Fruit fly (Drosophila melanogaster) whole organism, embryonic: ENCODE measurements around the gene sff.

Experiments
- CG10209 ChIP-seq: fragments of 200-800 bp; sonication (Bioruptor generic); optimal IDR thresholded peaks from 3 replicates; lab custom pipeline; 2017; ENCODE audit warnings: missing biosample characterization, mild to moderate bottlenecking, missing genetic modification characterization, missing genetic modification reagents
- CG1024 ChIP-seq: fragments of 200-800 bp; sonication (Bioruptor generic); IDR thresholded peaks from 2 replicates; pipeline ENCODE4 v1.3.6; 2022; ENCODE audit warnings: missing biosample characterization, missing genetic modification characterization
- CG10565 ChIP-seq: fragments of 200-800 bp; sonication (Bioruptor generic); optimal IDR thresholded peaks from 3 replicates; lab custom pipeline; 2016; ENCODE audit warnings: missing biosample characterization, mild to moderate bottlenecking, missing genetic modification characterization
- CG11695 ChIP-seq: fragments of 200-800 bp; sonication (Bioruptor generic); IDR thresholded peaks from 3 replicates; pipeline ENCODE4 v1.3.6; 2022; ENCODE audit warnings: missing biosample characterization, missing genetic modification characterization
- CG12744 ChIP-seq: fragments of 200-800 bp; sonication (Bioruptor generic); optimal IDR thresholded peaks from 2 replicates; lab custom pipeline; 2016; ENCODE audit warnings: missing biosample characterization, missing genetic modification characterization
- CG1647 ChIP-seq: fragments of 200-800 bp; sonication (Bioruptor generic); optimal IDR thresholded peaks from 3 replicates; lab custom pipeline; 2016; ENCODE audit warnings: missing biosample characterization, missing genetic modification characterization
- CG17361 ChIP-seq: fragments of 200-800 bp; sonication (Bioruptor generic); IDR thresholded peaks from 3 replicates; pipeline ENCODE4 v1.3.6; 2022; ENCODE audit warnings: missing biosample characterization, missing genetic modification characterization
- CG17385 ChIP-seq: fragments of 200-800 bp; sonication (Bioruptor generic); optimal IDR thresholded peaks from 3 replicates; lab custom pipeline; 2018; ENCODE audit warnings: missing biosample characterization, mild to moderate bottlenecking, missing genetic modification characterization
- CG18262 ChIP-seq: fragments of 200-800 bp; optimal IDR thresholded peaks from 3 replicates; lab custom pipeline; 2019; ENCODE audit warnings: missing biosample characterization, mild to moderate bottlenecking, missing genetic modification characterization, moderate library complexity
- CG2875 ChIP-seq: fragments of 200-800 bp; sonication (Bioruptor generic); optimal IDR thresholded peaks from 2 replicates; lab custom pipeline; 2017; ENCODE audit warnings: missing biosample characterization, mild to moderate bottlenecking, missing genetic modification characterization, missing genetic modification reagents
- CG2889 ChIP-seq: fragments of 200-800 bp; sonication (Bioruptor generic); IDR thresholded peaks from 3 replicates; pipeline ENCODE4 v1.3.6; 2022; ENCODE audit warnings: missing biosample characterization, missing genetic modification characterization
- CG31224 ChIP-seq: fragments of 200-800 bp; sonication (Bioruptor generic); IDR thresholded peaks from 2 replicates; pipeline ENCODE4 v1.3.6; 2022; ENCODE audit warnings: missing biosample characterization, missing genetic modification characterization
- CG4328 ChIP-seq: fragments of 200-800 bp; sonication (Bioruptor generic); optimal IDR thresholded peaks from 3 replicates; lab custom pipeline; 2017; ENCODE audit warnings: missing biosample characterization, missing genetic modification reagents, missing genetic modification characterization
- CG4360 ChIP-seq: fragments of 200-800 bp; sonication (Bioruptor generic); IDR thresholded peaks from 2 replicates; pipeline ENCODE4 v1.3.6; 2022; ENCODE audit warnings: missing biosample characterization, missing genetic modification characterization
- CG6272 ChIP-seq: fragments of 200-800 bp; sonication (Bioruptor generic); IDR thresholded peaks from 2 replicates; pipeline ENCODE4 v1.3.6; 2022; ENCODE audit warnings: missing biosample characterization, missing genetic modification characterization
- CG7928 ChIP-seq: fragments of 200-800 bp; sonication (Bioruptor generic); optimal IDR thresholded peaks from 2 replicates; lab custom pipeline; 2017; ENCODE audit warnings: missing biosample characterization, mild to moderate bottlenecking, missing genetic modification characterization
- CG9727 ChIP-seq: fragments of 200-800 bp; sonication (Bioruptor generic); optimal IDR thresholded peaks from 3 replicates; lab custom pipeline; 2017; ENCODE audit warnings: missing biosample characterization, mild to moderate bottlenecking, missing genetic modification characterization
- D ChIP-seq, 2 experiments: fragments of 200-800 bp in 1 of 2; fragments of >200 bp in 1 of 2; sonication (Bioruptor generic) in 1 of 2; optimal IDR thresholded peaks; 2 replicates in 1 of 2; 3 replicates in 1 of 2; lab custom pipeline; 2017; ENCODE audit warnings: mild to moderate bottlenecking in 1 of 2, missing biosample characterization in 1 of 2, missing genetic modification characterization in 1 of 2, missing genetic modification reagents in 1 of 2
- Drgx ChIP-seq: fragments of 200-800 bp; sonication (Bioruptor generic); IDR thresholded peaks from 2 replicates; pipeline ENCODE4 v1.3.6; 2022; ENCODE audit warnings: missing biosample characterization, missing genetic modification characterization
- E2f2 ChIP-seq: fragments of 200-800 bp; sonication (Bioruptor generic); IDR thresholded peaks from 2 replicates; pipeline ENCODE4 v1.3.6; 2022; ENCODE audit warnings: missing biosample characterization, missing genetic modification characterization
- Fer3 ChIP-seq: fragments of 200-800 bp; sonication (Bioruptor generic); optimal IDR thresholded peaks from 2 replicates; lab custom pipeline; 2018; ENCODE audit warnings: missing biosample characterization, mild to moderate bottlenecking, missing genetic modification characterization, moderate library complexity
- Hey ChIP-seq: fragments of 200-800 bp; sonication (Bioruptor generic); optimal IDR thresholded peaks from 3 replicates; lab custom pipeline; 2018; ENCODE audit warnings: missing biosample characterization, mild to moderate bottlenecking, missing genetic modification characterization
- Hsf ChIP-seq: fragments of 200-800 bp; sonication (Bioruptor generic); optimal IDR thresholded peaks from 3 replicates; lab custom pipeline; 2016; ENCODE audit warnings: missing biosample characterization, missing genetic modification characterization
- Meics ChIP-seq: fragments of 200-800 bp; sonication (Bioruptor generic); optimal IDR thresholded peaks from 2 replicates; lab custom pipeline; 2017; ENCODE audit warnings: missing biosample characterization, mild to moderate bottlenecking, missing genetic modification characterization
- Oaz ChIP-seq: fragments of 200-800 bp; sonication (Bioruptor generic); IDR thresholded peaks from 2 replicates; pipeline ENCODE4 v1.3.6; 2022; ENCODE audit warnings: missing biosample characterization, missing genetic modification characterization
- Sin3A ChIP-seq: fragments of >200 bp; optimal IDR thresholded peaks from 2 replicates; lab custom pipeline; 2018
- Ssrp ChIP-seq: fragments of 200-800 bp; sonication (Bioruptor generic); optimal IDR thresholded peaks from 2 replicates; lab custom pipeline; 2018; ENCODE audit warnings: missing biosample characterization, mild to moderate bottlenecking, missing genetic modification characterization, moderate library complexity
- Usf ChIP-seq: fragments of 200-800 bp; sonication (Bioruptor generic); optimal IDR thresholded peaks from 2 replicates; lab custom pipeline; 2017; ENCODE audit warnings: missing genotype, missing biosample characterization, missing genetic modification characterization
- ac ChIP-seq: fragments of 200-800 bp; sonication (Bioruptor generic); optimal IDR thresholded peaks from 3 replicates; lab custom pipeline; 2017; ENCODE audit warnings: missing biosample characterization, mild to moderate bottlenecking, missing genetic modification characterization
- cato ChIP-seq: fragments of 200-800 bp; sonication (Bioruptor generic); optimal IDR thresholded peaks from 2 replicates; lab custom pipeline; 2016; ENCODE audit warnings: missing biosample characterization, missing genetic modification characterization, borderline replicate concordance
- crc ChIP-seq: fragments of 200-800 bp; sonication (Bioruptor generic); optimal IDR thresholded peaks from 2 replicates; lab custom pipeline; 2016; ENCODE audit warnings: missing biosample characterization, missing genetic modification characterization
- danr ChIP-seq: fragments of 200-800 bp; sonication (Bioruptor generic); IDR thresholded peaks from 2 replicates; pipeline ENCODE4 v1.3.6; 2022; ENCODE audit warnings: missing biosample characterization, missing genetic modification characterization
- ems ChIP-seq: fragments of 200-800 bp; sonication (Bioruptor generic); optimal IDR thresholded peaks from 3 replicates; lab custom pipeline; 2016; ENCODE audit warnings: missing biosample characterization, missing genetic modification characterization
- fd64A ChIP-seq: fragments of 200-800 bp; sonication (Bioruptor generic); optimal IDR thresholded peaks from 3 replicates; lab custom pipeline; 2018; ENCODE audit warnings: missing biosample characterization, mild to moderate bottlenecking, missing genetic modification characterization
- gt ChIP-seq: fragments of 200-800 bp; sonication (Bioruptor generic); IDR thresholded peaks from 2 replicates; pipeline ENCODE4 v1.3.6; 2022; ENCODE audit warnings: missing biosample characterization, missing genetic modification characterization
- hbn ChIP-seq: fragments of 200-800 bp; sonication (Bioruptor generic); IDR thresholded peaks from 2 replicates; pipeline ENCODE4 v1.3.6; 2022; ENCODE audit warnings: missing biosample characterization, missing genetic modification characterization; ENCODE audit not compliant: partially characterized antibody
- onecut ChIP-seq: fragments of 200-800 bp; sonication (Bioruptor generic); IDR thresholded peaks from 2 replicates; pipeline ENCODE4 v1.3.6; 2022; ENCODE audit warnings: missing biosample characterization, missing genetic modification characterization
- ro ChIP-seq: fragments of 200-800 bp; sonication (Bioruptor generic); IDR thresholded peaks from 2 replicates; pipeline ENCODE4 v1.3.6; 2022; ENCODE audit warnings: missing biosample characterization, missing genetic modification characterization
- row ChIP-seq: fragments of 200-800 bp; sonication (Bioruptor generic); IDR thresholded peaks from 3 replicates; pipeline ENCODE4 v1.3.6; 2022; ENCODE audit warnings: missing biosample characterization, missing genetic modification characterization
- sim ChIP-seq: fragments of 200-800 bp; sonication (Bioruptor generic); IDR thresholded peaks from 2 replicates; pipeline ENCODE4 v1.3.6; 2022; ENCODE audit warnings: missing biosample characterization, missing genetic modification characterization
- sna ChIP-seq: fragments of 200-800 bp; sonication (Bioruptor generic); IDR thresholded peaks from 2 replicates; pipeline ENCODE4 v1.3.6; 2022; ENCODE audit warnings: missing biosample characterization, missing genetic modification characterization; ENCODE audit not compliant: partially characterized antibody
- sob ChIP-seq: fragments of 200-800 bp; sonication (Bioruptor generic); IDR thresholded peaks from 2 replicates; pipeline ENCODE4 v1.3.6; 2022; ENCODE audit warnings: missing biosample characterization, missing genetic modification characterization
- tll ChIP-seq, 2 experiments: fragments of 200-800 bp in 1 of 2; fragments of >200 bp in 1 of 2; sonication (Bioruptor generic) in 1 of 2; optimal IDR thresholded peaks; 2 replicates each; lab custom pipeline; 2017 to 2019; ENCODE audit warnings: missing biosample characterization in 2 of 2, missing genetic modification characterization in 2 of 2, mild to moderate bottlenecking in 1 of 2, moderate library complexity in 1 of 2
- trem ChIP-seq: fragments of 200-800 bp; optimal IDR thresholded peaks from 3 replicates; lab custom pipeline; 2019; ENCODE audit warnings: missing biosample characterization, mild to moderate bottlenecking, missing genetic modification characterization, moderate library complexity
- unc-4 ChIP-seq: fragments of 200-800 bp; sonication (Bioruptor generic); IDR thresholded peaks from 2 replicates; pipeline ENCODE4 v1.3.6; 2022; ENCODE audit warnings: missing biosample characterization, missing genetic modification characterization; ENCODE audit not compliant: partially characterized antibody
- unpg ChIP-seq: fragments of 200-800 bp; sonication (Bioruptor generic); optimal IDR thresholded peaks from 3 replicates; lab custom pipeline; 2018; ENCODE audit warnings: missing biosample characterization, mild to moderate bottlenecking, missing genetic modification characterization, moderate library complexity
- vvl ChIP-seq: fragments of 200-800 bp; sonication (Bioruptor generic); IDR thresholded peaks from 2 replicates; pipeline ENCODE4 v1.3.6; 2022; ENCODE audit warnings: missing biosample characterization, missing genetic modification characterization
- wdn ChIP-seq: fragments of 200-800 bp; sonication (Bioruptor generic); IDR thresholded peaks from 2 replicates; pipeline ENCODE4 v1.3.6; 2022; ENCODE audit warnings: missing biosample characterization, missing genetic modification characterization
- zen ChIP-seq: fragments of 200-800 bp; sonication (Bioruptor generic); optimal IDR thresholded peaks from 3 replicates; lab custom pipeline; 2018; ENCODE audit warnings: missing biosample characterization, mild to moderate bottlenecking, missing genetic modification characterization, moderate library complexity

Gene sff

DNA sequence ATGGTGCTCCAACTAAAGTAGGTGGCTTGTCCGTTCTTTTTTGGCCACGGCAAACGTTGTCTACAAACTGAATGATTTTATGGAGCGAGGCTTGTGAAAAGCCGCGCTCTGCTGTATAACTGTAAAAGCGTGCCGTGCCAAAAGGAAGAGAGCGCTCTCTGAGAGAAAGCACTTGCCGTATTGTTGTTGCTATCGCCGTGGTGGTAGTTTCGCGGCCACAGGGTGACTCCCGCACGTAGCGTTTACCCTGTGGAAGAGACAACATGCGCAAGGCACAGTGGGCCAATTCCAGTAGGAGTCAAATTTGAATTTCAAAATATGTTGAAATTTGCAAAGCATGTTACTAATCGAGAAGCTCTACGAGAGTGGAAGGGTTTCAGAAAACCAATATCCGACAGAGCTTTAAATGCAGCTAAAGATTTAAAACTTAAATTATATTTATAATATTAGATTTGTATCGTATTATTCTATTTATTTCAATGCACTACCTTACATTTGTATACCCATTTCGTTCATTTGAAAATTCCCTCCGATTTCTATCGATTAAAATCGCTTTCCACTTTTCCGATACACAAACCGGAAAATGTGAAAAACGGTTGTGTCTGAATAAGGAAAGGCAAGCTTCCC lies at the start of gene sff (continued):
- TF ChIP-seq vvl (GFP tag; lab: Robert Waterston, UW) (peak; percentile 93), CG10209 (GFP tag; lab: Kevin White, UChicago) (peak; percentile 89), CG6272 (GFP tag; lab: Robert Waterston, UW) (peak; percentile 84), CG1647 (peak; percentile 60), onecut (peak; percentile 84), Drgx (peak; percentile 70), ro (GFP tag; lab: Robert Waterston, UW) (peak; percentile 79; the same call in 1 of the 2 replicates), unc-4 (GFP tag; lab: Robert Waterston, UW) (peak; percentile 55; the same call in 1 of the 2 replicates), Hsf (peak; percentile 75), CG17385 (GFP tag; lab: Kevin White, UChicago) (peak; percentile 81), Oaz (GFP tag; lab: Robert Waterston, UW) (peak; percentile 77), wdn (GFP tag; lab: Robert Waterston, UW) (peak; percentile 68), gt (GFP tag; lab: Robert Waterston, UW) (peak; percentile 72), danr (GFP tag; lab: Robert Waterston, UW) (peak; percentile 78), CG7928 (GFP tag; lab: Kevin White, UChicago) (peak; percentile 49), CG2889 (GFP tag; lab: Robert Waterston, UW) (peak; percentile 68; the same call in 2 of the 3 replicates), CG12744 (GFP tag; lab: Kevin White, UChicago) (peak; percentile 18), D (optimal IDR thresholded peaks at IDR 0.05; lab: Kevin White, UChicago) (no peak), D (GFP tag; optimal IDR thresholded peaks at IDR 0.05; lab: Kevin White, UChicago) (peak; percentile 87), Hey (peak; percentile 28), CG9727 (GFP tag; lab: Kevin White, UChicago) (peak; percentile 90), CG18262 (tag; lab: Kevin White, UChicago) (peak; percentile 93), unpg (GFP tag; lab: Kevin White, UChicago) (peak; percentile 88), Meics (GFP tag; lab: Kevin White, UChicago) (peak; percentile 88), sim (GFP tag; lab: Robert Waterston, UW) (peak; percentile 83), Usf (GFP tag; lab: Kevin White, UChicago) (peak; percentile 84), trem (tag; lab: Kevin White, UChicago) (peak; percentile 87), row (GFP tag; lab: Robert Waterston, UW) (peak; percentile 91), E2f2 (GFP tag; lab: Robert Waterston, UW) (peak; percentile 85), cato (GFP tag; lab: Kevin White, UChicago) (peak; percentile 88), ems (GFP tag; lab: Kevin White, UChicago) (peak; percentile 59), Sin3A (lab: Kevin White, UChicago) (no peak), sob (GFP tag; lab: Robert Waterston, UW) (peak; percentile 82), ac (GFP tag; lab: Kevin White, UChicago) (peak; percentile 67), fd64A (GFP tag; lab: Kevin White, UChicago) (peak; percentile 77), Ssrp (tag; lab: Kevin White, UChicago) (peak; percentile 92), sna (GFP tag; lab: Robert Waterston, UW) (no peak), CG2875 (GFP tag; lab: Kevin White, UChicago) (peak; percentile 72), zen (tag; lab: Kevin White, UChicago) (peak; percentile 88), CG11695 (peak; percentile 87), hbn (GFP tag; lab: Robert Waterston, UW) (peak; percentile 19; the same call in 1 of the 2 replicates), tll (GFP tag; optimal IDR thresholded peaks at IDR 0.05; lab: Kevin White, UChicago) (peak in 1 of 2 experiments; percentile 75), CG1024 (GFP tag; lab: Robert Waterston, UW) (peak; percentile 82), crc (peak; percentile 40), CG31224 (GFP tag; lab: Robert Waterston, UW) (peak; percentile 73), CG4328 (GFP tag; lab: Kevin White, UChicago) (peak; percentile 86), CG10565 (GFP tag; lab: Kevin White, UChicago) (no peak), Fer3 (peak; percentile 84), CG4360 (GFP tag; lab: Robert Waterston, UW) (peak; percentile 91), CG17361 (GFP tag; lab: Robert Waterston, UW) (peak; percentile 93)
